Fruit fly (Drosophila melanogaster): ENCODE data around the gene Gcn5.

The Gcn5 gene

DNA sequence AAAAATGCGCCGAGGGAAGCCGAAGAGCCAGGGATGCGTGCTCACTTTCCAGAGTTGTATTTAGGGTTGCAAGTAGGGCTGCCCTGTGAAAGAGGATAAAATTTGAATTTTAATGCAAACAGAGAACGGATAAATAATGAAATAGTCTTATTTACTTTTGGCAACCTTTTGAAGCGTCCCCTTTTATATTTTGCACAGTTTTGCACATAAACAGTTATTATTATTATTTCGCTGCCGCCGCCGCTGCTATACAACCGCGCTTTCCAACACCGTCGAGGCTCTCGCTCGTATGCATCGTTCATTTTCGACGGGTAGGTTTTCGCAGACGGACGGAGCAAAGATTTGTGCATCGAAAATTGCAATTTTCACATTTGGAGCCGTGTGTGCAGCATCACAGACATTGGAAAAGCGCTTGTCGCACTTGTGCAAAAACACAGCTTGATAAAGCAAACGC is 9.0 kb downstream of the Gcn5 start, which contains the start of the genes sti and tral (continued):
- TF ChIP-seq Jra (GFP tag; optimal IDR thresholded peaks at IDR 0.05), result peak; percentile 91
- TF ChIP-seq br (GFP tag; optimal IDR thresholded peaks at IDR 0.05), result peak; percentile 94
- TF ChIP-seq Dif (GFP tag; optimal IDR thresholded peaks at IDR 0.05; ENCODE audit: partially characterized antibody), result no peak
- no peak for TF ChIP-seq pan (optimal IDR thresholded peaks at IDR 0.05)
- no peak for TF ChIP-seq Dfd (GFP tag; optimal IDR thresholded peaks at IDR 0.05)
- TF ChIP-seq Hnf4 (GFP tag; optimal IDR thresholded peaks at IDR 0.05), result peak; percentile 94
- peak; percentile 77 for TF ChIP-seq CG32264 (GFP tag; optimal IDR thresholded peaks at IDR 0.05)
- TF ChIP-seq lola (GFP tag; optimal IDR thresholded peaks at IDR 0.05), result no peak

dm6 chr3L:12507571-12507970 is 16.2 kb downstream of the Gcn5 start, which contains the start of gene CG10654:
CG10654 (minus strand) TSS chr3L:12507840.
- no peak for TF ChIP-seq dmrt93B (GFP tag; optimal IDR thresholded peaks at IDR 0.05)
- no peak for TF ChIP-seq lola (GFP tag; optimal IDR thresholded peaks at IDR 0.05)
- no peak for TF ChIP-seq rgr (GFP tag; optimal IDR thresholded peaks at IDR 0.05)
- TF ChIP-seq h (GFP tag; optimal IDR thresholded peaks at IDR 0.05), result no peak
- TF ChIP-seq GATAd (GFP tag; optimal IDR thresholded peaks at IDR 0.05), result no peak
- TF ChIP-seq Hr83 (GFP tag; optimal IDR thresholded peaks at IDR 0.05; ENCODE audit: poor library complexity, severe bottlenecking), result no peak

dm6 chr3L:12506963-12507552 is 16.8 kb downstream of the Gcn5 start:
- peak; percentile 75 for TF ChIP-seq h (GFP tag; optimal IDR thresholded peaks at IDR 0.05)
- TF ChIP-seq usp (GFP tag; optimal IDR thresholded peaks at IDR 0.05), result no peak

DNA sequence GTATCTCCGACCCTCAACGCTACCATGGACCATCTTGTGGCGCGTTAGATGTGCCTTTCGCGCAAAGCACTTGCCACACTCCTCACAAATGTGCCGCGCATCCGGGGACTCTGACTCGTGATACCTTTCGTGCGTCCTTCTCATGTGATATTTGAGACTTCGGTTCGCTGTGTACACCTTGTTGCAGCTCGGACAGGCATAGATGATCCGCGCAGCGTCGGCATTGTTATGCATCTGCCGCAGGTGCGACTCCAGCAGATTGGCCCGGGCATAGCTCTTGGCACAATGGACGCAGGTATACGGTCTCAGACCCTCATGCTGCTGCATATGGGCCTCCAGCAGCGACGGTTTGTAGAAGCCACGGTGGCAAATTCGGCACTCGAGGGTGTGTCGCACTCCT is 17.8 kb downstream of the Gcn5 start:
- no peak for TF ChIP-seq foxo (GFP tag; optimal IDR thresholded peaks at IDR 0.05)
- TF ChIP-seq HLH106 (tag; optimal IDR thresholded peaks at IDR 0.05), result no peak

DNA sequence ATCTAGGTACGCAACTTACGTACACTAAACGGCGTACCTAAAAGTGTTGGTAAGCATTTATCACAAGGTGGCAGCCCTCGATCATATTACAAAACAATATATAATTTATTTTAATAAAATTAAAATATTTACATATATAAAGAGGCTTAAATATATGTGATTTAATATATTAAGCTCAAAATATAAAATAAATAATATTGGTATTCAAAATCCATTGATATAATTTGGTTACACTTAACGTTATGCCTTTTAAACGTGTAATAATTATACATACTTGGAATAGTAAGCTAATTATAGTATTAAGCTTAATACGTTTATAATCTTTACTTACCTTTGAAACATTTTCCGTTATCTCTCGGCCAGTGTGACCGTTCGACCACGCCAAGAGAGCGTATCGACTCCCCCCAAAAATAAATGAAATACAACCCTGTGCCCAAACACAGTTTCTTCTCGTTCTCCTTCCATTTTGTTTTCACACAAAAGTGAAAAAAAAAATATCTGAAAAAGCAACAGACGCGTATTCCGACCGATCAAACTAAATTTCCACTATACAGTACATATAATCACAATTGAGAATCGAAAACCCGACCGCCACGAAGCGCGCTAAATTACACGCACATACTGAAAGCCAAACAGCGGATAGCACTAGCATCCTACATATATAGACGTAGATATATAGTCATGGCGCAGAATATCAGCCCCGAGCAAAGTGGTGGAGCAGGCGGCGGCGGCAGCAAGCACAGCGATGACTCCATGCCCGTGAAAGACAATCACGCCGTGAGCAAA is 19.8 kb downstream of the Gcn5 start, which contains the start of the genes CG10646 and vih:
CG10646 (minus strand) TSS at position 30 of the 786 bp plus-strand sequence.
vih (plus strand) TSS at position 428 of the 786 bp plus-strand sequence.
- peak; percentile 40 for TF ChIP-seq CG9705 (GFP tag; optimal IDR thresholded peaks at IDR 0.05)
- peak; percentile 59 for TF ChIP-seq h (GFP tag; optimal IDR thresholded peaks at IDR 0.05)
- no peak for TF ChIP-seq Hr78 (GFP tag; optimal IDR thresholded peaks at IDR 0.05)
- no peak for TF ChIP-seq woc (GFP tag; optimal IDR thresholded peaks at IDR 0.05)
- TF ChIP-seq GATAd (GFP tag; optimal IDR thresholded peaks at IDR 0.05), result no peak
- TF ChIP-seq Sp1 (GFP tag; optimal IDR thresholded peaks at IDR 0.05), result peak; percentile 54
- peak; percentile 47 for TF ChIP-seq Myc (optimal IDR thresholded peaks at IDR 0.05)
- TF ChIP-seq dsf (GFP tag; optimal IDR thresholded peaks at IDR 0.05; ENCODE audit: borderline replicate concordance), result peak; percentile 24
- TF ChIP-seq rgr (GFP tag; optimal IDR thresholded peaks at IDR 0.05), result peak; percentile 60
- TF ChIP-seq psq (GFP tag; optimal IDR thresholded peaks at IDR 0.05), result peak; percentile 67
- TF ChIP-seq Hr83 (GFP tag; optimal IDR thresholded peaks at IDR 0.05; ENCODE audit: poor library complexity, severe bottlenecking), result peak; percentile 47
- TF ChIP-seq br (GFP tag; optimal IDR thresholded peaks at IDR 0.05), result peak; percentile 11
- TF ChIP-seq Jra (GFP tag; optimal IDR thresholded peaks at IDR 0.05), result no peak
- TF ChIP-seq Rel (GFP tag; optimal IDR thresholded peaks at IDR 0.05), result no peak
- TF ChIP-seq Rel (tag; optimal IDR thresholded peaks at IDR 0.05), result peak; percentile 43
- TF ChIP-seq foxo (GFP tag; optimal IDR thresholded peaks at IDR 0.05), result peak in 1 of 2 experiments; percentile 66
- peak; percentile 45 for TF ChIP-seq HLH106 (tag; optimal IDR thresholded peaks at IDR 0.05)
- TF ChIP-seq OdsH (GFP tag; optimal IDR thresholded peaks at IDR 0.05), result peak; percentile 37
- peak; percentile 50 for TF ChIP-seq fru (GFP tag; optimal IDR thresholded peaks at IDR 0.05)
- peak; percentile 12 for TF ChIP-seq ey (GFP tag; optimal IDR thresholded peaks at IDR 0.05)
- no peak for TF ChIP-seq Mio (GFP tag; optimal IDR thresholded peaks at IDR 0.05)

- TF ChIP-seq Jra (GFP tag; optimal IDR thresholded peaks at IDR 0.05) (peak; percentile 77), Dif (GFP tag; optimal IDR thresholded peaks at IDR 0.05; ENCODE audit: partially characterized antibody) (no peak), Sp1 (GFP tag; optimal IDR thresholded peaks at IDR 0.05) (peak; percentile 45), Mio (GFP tag; optimal IDR thresholded peaks at IDR 0.05) (no peak), Hr83 (GFP tag; optimal IDR thresholded peaks at IDR 0.05; ENCODE audit: poor library complexity, severe bottlenecking) (peak; percentile 8), dsf (GFP tag; optimal IDR thresholded peaks at IDR 0.05; ENCODE audit: borderline replicate concordance) (peak; percentile 61), dl (GFP tag; optimal IDR thresholded peaks at IDR 0.05; ENCODE audit: insufficient read depth in 1 of 2, partially characterized antibody in 2 of 2) (no peak), OdsH (GFP tag; optimal IDR thresholded peaks at IDR 0.05) (peak; percentile 40), br (GFP tag; optimal IDR thresholded peaks at IDR 0.05) (peak; percentile 44), tai (GFP tag; optimal IDR thresholded peaks at IDR 0.05) (no peak), Rel (GFP tag; optimal IDR thresholded peaks at IDR 0.05) (no peak), Rel (tag; optimal IDR thresholded peaks at IDR 0.05) (peak; percentile 55), lola (GFP tag; optimal IDR thresholded peaks at IDR 0.05) (no peak), HLH106 (tag; optimal IDR thresholded peaks at IDR 0.05) (peak; percentile 47), Dfd (GFP tag; optimal IDR thresholded peaks at IDR 0.05) (no peak), usp (GFP tag; optimal IDR thresholded peaks at IDR 0.05) (no peak), sv (GFP tag; optimal IDR thresholded peaks at IDR 0.05) (peak; percentile 58), psq (GFP tag; optimal IDR thresholded peaks at IDR 0.05) (peak; percentile 6), brk (GFP tag; optimal IDR thresholded peaks at IDR 0.05) (no peak), h (GFP tag; optimal IDR thresholded peaks at IDR 0.05) (peak; percentile 73), jim (GFP tag; optimal IDR thresholded peaks at IDR 0.05) (no peak), N (GFP tag; optimal IDR thresholded peaks at IDR 0.05) (no peak), woc (GFP tag; optimal IDR thresholded peaks at IDR 0.05) (peak; percentile 31)
Observed at dm6 chr3L:12501249-12501648, 22.6 kb downstream of the Gcn5 start, which contains the start of the genes CG10638 and CG10681. CG10638 (minus strand) TSS chr3L:12501311. CG10681 (plus strand) TSS chr3L:12501513.

All from whole organism, wandering third instar larva.